Fruit fly (Drosophila melanogaster) whole organism, embryonic: ENCODE measurements around the gene rempA.

Source experiments
- Atf3 ChIP-seq: fragments of 200-800 bp; sonication (Bioruptor generic); optimal IDR thresholded peaks from 3 replicates; lab custom pipeline; 2016; ENCODE audit warnings: missing biosample characterization, missing genetic modification characterization
- CG1024 ChIP-seq: fragments of 200-800 bp; sonication (Bioruptor generic); IDR thresholded peaks from 2 replicates; pipeline ENCODE4 v1.3.6; 2022; ENCODE audit warnings: missing biosample characterization, missing genetic modification characterization
- CG10979 ChIP-seq: fragments of 200-800 bp; sonication (Bioruptor generic); optimal IDR thresholded peaks from 2 replicates; lab custom pipeline; 2018; ENCODE audit warnings: missing biosample characterization, mild to moderate bottlenecking, missing genetic modification characterization, moderate library complexity
- CG11560 ChIP-seq: fragments of 200-800 bp; sonication (Bioruptor generic); IDR thresholded peaks from 3 replicates; pipeline ENCODE4 v1.3.6; 2022; ENCODE audit warnings: missing biosample characterization, missing genetic modification characterization
- CG1233 ChIP-seq: fragments of 200-800 bp; sonication (Bioruptor generic); optimal IDR thresholded peaks from 4 replicates; lab custom pipeline; 2018; ENCODE audit warnings: missing biosample characterization, mild to moderate bottlenecking, missing genetic modification characterization
- CG15696 ChIP-seq: fragments of 200-800 bp; sonication (Bioruptor generic); optimal IDR thresholded peaks from 2 replicates; lab custom pipeline; 2019; ENCODE audit warnings: missing biosample characterization, mild to moderate bottlenecking, missing genetic modification characterization, moderate library complexity
- CG1602 ChIP-seq: fragments of 200-800 bp; sonication (Bioruptor generic); optimal IDR thresholded peaks from 3 replicates; lab custom pipeline; 2016; ENCODE audit warnings: missing biosample characterization, missing genetic modification characterization
- CG17328 ChIP-seq: fragments of 200-800 bp; sonication (Bioruptor generic); IDR thresholded peaks from 2 replicates; pipeline ENCODE4 v1.3.6; 2022; ENCODE audit warnings: missing biosample characterization, missing genetic modification characterization
- CG18764 ChIP-seq: fragments of 200-800 bp; sonication (Bioruptor generic); optimal IDR thresholded peaks from 3 replicates; lab custom pipeline; 2016; ENCODE audit warnings: missing biosample characterization, missing genetic modification characterization
- CG30403 ChIP-seq: fragments of 200-800 bp; sonication (Bioruptor generic); optimal IDR thresholded peaks from 3 replicates; lab custom pipeline; 2016; ENCODE audit warnings: missing biosample characterization, missing genetic modification characterization
- CG31441 ChIP-seq: fragments of 200-800 bp; sonication (Bioruptor generic); IDR thresholded peaks from 2 replicates; pipeline ENCODE4 v1.3.6; 2022; ENCODE audit warnings: missing biosample characterization, missing genetic modification characterization
- CG33557 ChIP-seq: fragments of 200-800 bp; sonication (Bioruptor generic); optimal IDR thresholded peaks from 2 replicates; lab custom pipeline; 2019; ENCODE audit warnings: missing biosample characterization, mild to moderate bottlenecking, missing genetic modification characterization, moderate library complexity
- CG34422 ChIP-seq: fragments of 200-800 bp; sonication (Bioruptor generic); IDR thresholded peaks from 3 replicates; pipeline ENCODE4 v1.3.6; 2022; ENCODE audit warnings: missing biosample characterization, missing genetic modification characterization
- CG3847 ChIP-seq: fragments of 200-800 bp; sonication (Bioruptor generic); IDR thresholded peaks from 2 replicates; pipeline ENCODE4 v1.3.6; 2022; ENCODE audit warnings: missing biosample characterization, missing genetic modification characterization
- CG4404 ChIP-seq: fragments of 200-800 bp; sonication (Bioruptor generic); IDR thresholded peaks from 2 replicates; pipeline ENCODE4 v1.3.6; 2022; ENCODE audit warnings: missing biosample characterization, missing genetic modification characterization
- CG4820 ChIP-seq: fragments of 200-800 bp; sonication (Bioruptor generic); optimal IDR thresholded peaks from 3 replicates; lab custom pipeline; 2016; ENCODE audit warnings: missing biosample characterization, missing genetic modification characterization
- CG6683 ChIP-seq: fragments of 200-800 bp; sonication (Bioruptor generic); optimal IDR thresholded peaks from 2 replicates; lab custom pipeline; 2017; ENCODE audit warnings: missing biosample characterization, mild to moderate bottlenecking, missing genetic modification characterization, missing genetic modification reagents
- CG9609 ChIP-seq: fragments of 200-800 bp; sonication (Bioruptor generic); optimal IDR thresholded peaks from 3 replicates; lab custom pipeline; 2016; ENCODE audit warnings: missing biosample characterization, missing genetic modification characterization
- Camta ChIP-seq: fragments of 200-800 bp; sonication (Bioruptor generic); optimal IDR thresholded peaks from 2 replicates; lab custom pipeline; 2016; ENCODE audit warnings: missing biosample characterization, missing genetic modification characterization
- Elba2 ChIP-seq: fragments of 200-800 bp; sonication (Bioruptor generic); optimal IDR thresholded peaks from 3 replicates; lab custom pipeline; 2016; ENCODE audit warnings: missing biosample characterization, missing genetic modification characterization
- Gsc ChIP-seq: fragments of 200-800 bp; sonication (Bioruptor generic); IDR thresholded peaks from 2 replicates; pipeline ENCODE4 v1.3.6; 2022; ENCODE audit warnings: missing biosample characterization, missing genetic modification characterization
- H15 ChIP-seq: fragments of 200-800 bp; sonication (Bioruptor generic); IDR thresholded peaks from 3 replicates; pipeline ENCODE4 v1.3.6; 2022; ENCODE audit warnings: missing biosample characterization, missing genetic modification characterization
- HLH3B ChIP-seq: fragments of 200-800 bp; sonication (Bioruptor generic); IDR thresholded peaks from 2 replicates; pipeline ENCODE4 v1.3.6; 2022; ENCODE audit warnings: missing biosample characterization, missing genetic modification characterization
- Hsf ChIP-seq: fragments of 200-800 bp; sonication (Bioruptor generic); optimal IDR thresholded peaks from 3 replicates; lab custom pipeline; 2016; ENCODE audit warnings: missing biosample characterization, missing genetic modification characterization
- Mes4 ChIP-seq: fragments of 200-800 bp; sonication (Bioruptor generic); optimal IDR thresholded peaks from 2 replicates; lab custom pipeline; 2016; ENCODE audit warnings: missing biosample characterization, missing genetic modification characterization
- Nf-YA ChIP-seq: fragments of 200-800 bp; sonication (Bioruptor generic); IDR thresholded peaks from 2 replicates; pipeline ENCODE4 v1.3.6; 2022; ENCODE audit warnings: missing biosample characterization, missing genetic modification characterization
- Ptx1 ChIP-seq: fragments of 200-800 bp; sonication (Bioruptor generic); IDR thresholded peaks from 2 replicates; pipeline ENCODE4 v1.3.6; 2022; ENCODE audit warnings: missing biosample characterization, missing genetic modification characterization
- Rfx ChIP-seq: fragments of 200-800 bp; sonication (Bioruptor generic); IDR thresholded peaks from 2 replicates; pipeline ENCODE4 v1.3.6; 2022; ENCODE audit warnings: missing biosample characterization, missing genetic modification characterization
- Sox102F ChIP-seq: fragments of 200-800 bp; sonication (Bioruptor generic); optimal IDR thresholded peaks from 2 replicates; lab custom pipeline; 2018; ENCODE audit warnings: missing biosample characterization, mild to moderate bottlenecking, missing genetic modification characterization, moderate library complexity
- Spps ChIP-seq: fragments of 200-800 bp; sonication (Bioruptor generic); optimal IDR thresholded peaks from 2 replicates; lab custom pipeline; 2018; ENCODE audit warnings: missing biosample characterization, mild to moderate bottlenecking, missing genetic modification characterization
- Ssrp ChIP-seq: fragments of 200-800 bp; sonication (Bioruptor generic); optimal IDR thresholded peaks from 2 replicates; lab custom pipeline; 2018; ENCODE audit warnings: missing biosample characterization, mild to moderate bottlenecking, missing genetic modification characterization, moderate library complexity
- chif ChIP-seq, 2 experiments: fragments of 200-800 bp; sonication (Bioruptor generic); optimal IDR thresholded peaks; 3 replicates each; lab custom pipeline; 2016; ENCODE audit warnings: missing biosample characterization in 2 of 2, missing genetic modification characterization in 2 of 2
- chn ChIP-seq: fragments of 200-800 bp; sonication (Bioruptor generic); optimal IDR thresholded peaks from 2 replicates; lab custom pipeline; 2016; ENCODE audit warnings: missing biosample characterization, missing genetic modification characterization
- crol ChIP-seq: fragments of 200-800 bp; sonication (Bioruptor generic); IDR thresholded peaks from 2 replicates; pipeline ENCODE4 v1.3.6; 2022; ENCODE audit warnings: missing biosample characterization, missing genetic modification characterization
- dmrt11E ChIP-seq: fragments of 200-800 bp; sonication (Bioruptor generic); optimal IDR thresholded peaks from 3 replicates; lab custom pipeline; 2018; ENCODE audit warnings: missing biosample characterization, mild to moderate bottlenecking, missing genetic modification characterization, moderate library complexity
- dpn ChIP-seq, 2 experiments: fragments of 200-800 bp; sonication (Bioruptor generic); optimal IDR thresholded peaks; 3 replicates each; lab custom pipeline; 2016; ENCODE audit warnings: missing biosample characterization in 2 of 2, missing genetic modification characterization in 2 of 2
- ewg ChIP-seq: fragments of 200-800 bp; sonication (Bioruptor generic); optimal IDR thresholded peaks from 3 replicates; lab custom pipeline; 2017; ENCODE audit warnings: mild to moderate bottlenecking, missing biosample characterization, missing genetic modification reagents, missing genetic modification characterization
- inv ChIP-seq: fragments of 200-800 bp; sonication (Bioruptor generic); IDR thresholded peaks from 2 replicates; pipeline ENCODE4 v1.3.6; 2022; ENCODE audit warnings: missing biosample characterization, missing genetic modification characterization; ENCODE audit not compliant: partially characterized antibody
- ken ChIP-seq: fragments of 200-800 bp; sonication (Bioruptor generic); IDR thresholded peaks from 3 replicates; pipeline ENCODE4 v1.3.6; 2022; ENCODE audit warnings: missing biosample characterization, missing genetic modification characterization
- lbe ChIP-seq: fragments of 200-800 bp; sonication (Bioruptor generic); optimal IDR thresholded peaks from 2 replicates; lab custom pipeline; 2016; ENCODE audit warnings: missing biosample characterization, mild to moderate bottlenecking, missing genetic modification characterization
- org-1 ChIP-seq: fragments of 200-800 bp; sonication (Bioruptor generic); optimal IDR thresholded peaks from 2 replicates; lab custom pipeline; 2017; ENCODE audit warnings: missing biosample characterization, missing genetic modification characterization
- prd ChIP-seq, 3 experiments: fragments of >200 bp in 2 of 3; fragments of 200-800 bp in 1 of 3; sonication (Bioruptor generic) in 1 of 3; optimal IDR thresholded peaks in 2 of 3; IDR thresholded peaks in 1 of 3; 2 replicates in 2 of 3; 3 replicates in 1 of 3; pipeline versions ENCODE4 v1.3.6 to Lab custom; 2017 to 2022; ENCODE audit warnings: missing biosample characterization in 1 of 3, missing genetic modification characterization in 1 of 3
- pum ChIP-seq: fragments of 200-800 bp; sonication (Bioruptor generic); optimal IDR thresholded peaks from 2 replicates; lab custom pipeline; 2016; ENCODE audit warnings: missing biosample characterization, missing genetic modification characterization
- row ChIP-seq: fragments of 200-800 bp; sonication (Bioruptor generic); IDR thresholded peaks from 3 replicates; pipeline ENCODE4 v1.3.6; 2022; ENCODE audit warnings: missing biosample characterization, missing genetic modification characterization
- sens ChIP-seq: fragments of 200-800 bp; sonication (Bioruptor generic); peaks from one replicate; lab custom pipeline; 2016; ENCODE audit warnings: missing biosample characterization, missing genetic modification characterization
- sisA ChIP-seq: fragments of 200-800 bp; sonication (Bioruptor generic); IDR thresholded peaks from 2 replicates; pipeline ENCODE4 v1.3.6; 2022; ENCODE audit warnings: missing biosample characterization, missing genetic modification characterization
- so ChIP-seq: fragments of 200-800 bp; sonication (Bioruptor generic); IDR thresholded peaks from 3 replicates; pipeline ENCODE4 v1.3.6; 2022; ENCODE audit warnings: missing biosample characterization, missing genetic modification characterization
- tin ChIP-seq: fragments of 200-800 bp; sonication (Bioruptor generic); optimal IDR thresholded peaks from 3 replicates; lab custom pipeline; 2016; ENCODE audit warnings: missing biosample characterization, missing genetic modification characterization
- unpg ChIP-seq: fragments of 200-800 bp; sonication (Bioruptor generic); optimal IDR thresholded peaks from 3 replicates; lab custom pipeline; 2018; ENCODE audit warnings: missing biosample characterization, mild to moderate bottlenecking, missing genetic modification characterization, moderate library complexity
- wek ChIP-seq: fragments of 200-800 bp; sonication (Bioruptor generic); optimal IDR thresholded peaks from 3 replicates; lab custom pipeline; 2018; ENCODE audit warnings: missing biosample characterization, mild to moderate bottlenecking, missing genetic modification characterization, moderate library complexity
- zen ChIP-seq: fragments of 200-800 bp; sonication (Bioruptor generic); optimal IDR thresholded peaks from 3 replicates; lab custom pipeline; 2018; ENCODE audit warnings: missing biosample characterization, mild to moderate bottlenecking, missing genetic modification characterization, moderate library complexity

The rempA gene

dm6 chr2L:606165-606564, 46.1 kb upstream of the rempA start:
- TF ChIP-seq Ptx1 (GFP tag; lab: Robert Waterston, UW), result peak; percentile 18; the same call in 1 of the 2 replicates
- TF ChIP-seq zen, result peak; percentile 84
- peak; percentile 38 for TF ChIP-seq lbe (GFP tag; lab: Kevin White, UChicago)
- TF ChIP-seq ken (GFP tag; lab: Robert Waterston, UW), result 0 out of 3 replicates have a peak, but pooled peaks have one; percentile 48
- peak; percentile 40; the same call in 1 of the 2 replicates for TF ChIP-seq CG31441 (GFP tag; lab: Robert Waterston, UW)
- peak; percentile 17 for TF ChIP-seq tin
- TF ChIP-seq Ssrp (tag; lab: Kevin White, UChicago), result peak; percentile 44
- TF ChIP-seq Mes4, result peak; percentile 5
- peak; percentile 21 for TF ChIP-seq pum (GFP tag; lab: Kevin White, UChicago)
- no peak for TF ChIP-seq prd (optimal IDR thresholded peaks at IDR 0.05; lab: Kevin White, UChicago)
- TF ChIP-seq prd (GFP tag; IDR thresholded peaks at IDR 0.05; lab: Robert Waterston, UW), result peak; percentile 89
- peak; percentile 11 for TF ChIP-seq Elba2 (GFP tag; lab: Kevin White, UChicago)
- TF ChIP-seq dmrt11E (tag; lab: Kevin White, UChicago), result peak; percentile 77
- no peak for TF ChIP-seq CG11560 (tag; lab: Robert Waterston, UW)
- no peak for TF ChIP-seq crol (GFP tag; lab: Robert Waterston, UW)
- TF ChIP-seq unpg (GFP tag; lab: Kevin White, UChicago), result no peak
- TF ChIP-seq chn, result peak; percentile 60
- no peak for TF ChIP-seq wek
- TF ChIP-seq HLH3B (GFP tag; lab: Robert Waterston, UW), result 0 out of 2 replicates have a peak, but pooled peaks have one; percentile 15
- TF ChIP-seq Rfx, result no peak
- TF ChIP-seq Camta (GFP tag; lab: Kevin White, UChicago), result no peak
- TF ChIP-seq sens (GFP tag; lab: Kevin White, UChicago), result peak; percentile 75
- peak; percentile 17 for TF ChIP-seq org-1 (GFP tag; lab: Kevin White, UChicago)
- peak; percentile 20 for TF ChIP-seq Atf3 (GFP tag; lab: Kevin White, UChicago)
- TF ChIP-seq sisA (GFP tag; lab: Robert Waterston, UW), result peak; percentile 51
- peak; percentile 5 for TF ChIP-seq CG4820
- peak; percentile 72 for TF ChIP-seq CG10979
- TF ChIP-seq so (GFP tag; lab: Robert Waterston, UW), result 0 out of 3 replicates have a peak, but pooled peaks have one; percentile 33
- peak; percentile 16; the same call in 1 of the 2 replicates for TF ChIP-seq CG3847 (GFP tag; lab: Robert Waterston, UW)
- TF ChIP-seq CG1233 (GFP tag; lab: Kevin White, UChicago), result peak; percentile 5
- 0 out of 3 replicates have a peak, but pooled peaks have one; percentile 26 for TF ChIP-seq CG34422
- TF ChIP-seq CG15696 (tag; lab: Kevin White, UChicago), result peak; percentile 70
- TF ChIP-seq CG1024, result 0 out of 2 replicates have a peak, but pooled peaks have one; percentile 14
- TF ChIP-seq CG33557 (GFP tag; lab: Kevin White, UChicago), result peak; percentile 57
- 0 out of 2 replicates have a peak, but pooled peaks have one; percentile 16 for TF ChIP-seq Nf-YA (GFP tag; lab: Robert Waterston, UW)
- TF ChIP-seq CG6683 (GFP tag; lab: Kevin White, UChicago), result no peak
- TF ChIP-seq Gsc (GFP tag; lab: Robert Waterston, UW), result peak; percentile 41
- TF ChIP-seq Sox102F (GFP tag; lab: Kevin White, UChicago), result peak; percentile 48
- peak; percentile 33 for TF ChIP-seq CG30403 (GFP tag; lab: Kevin White, UChicago)
- peak; percentile 14 for TF ChIP-seq CG9609 (GFP tag; lab: Kevin White, UChicago)
- TF ChIP-seq CG4404 (GFP tag; lab: Robert Waterston, UW), result peak; percentile 76
- no peak for TF ChIP-seq ewg
- TF ChIP-seq Hsf (GFP tag; lab: Kevin White, UChicago), result peak; percentile 42
- TF ChIP-seq H15 (GFP tag; lab: Robert Waterston, UW), result 0 out of 3 replicates have a peak, but pooled peaks have one; percentile 33
- TF ChIP-seq row, result peak; percentile 57; the same call in 2 of the 3 replicates
- TF ChIP-seq inv (GFP tag; lab: Robert Waterston, UW), result no peak
- TF ChIP-seq Spps (tag; lab: Kevin White, UChicago), result peak; percentile 46
- TF ChIP-seq dpn (GFP tag; optimal IDR thresholded peaks at IDR 0.05; lab: Kevin White, UChicago), result peak in 1 of 2 experiments; percentile 29
- peak; percentile 29 for TF ChIP-seq CG1602 (GFP tag; lab: Kevin White, UChicago)
- TF ChIP-seq CG18764 (GFP tag; lab: Kevin White, UChicago), result peak; percentile 12
- peak; percentile 65 for TF ChIP-seq CG17328 (GFP tag; lab: Robert Waterston, UW)
- TF ChIP-seq chif (GFP tag; optimal IDR thresholded peaks at IDR 0.05; lab: Kevin White, UChicago), result peak; percentile 25 to 58
